Fruit fly (Drosophila melanogaster): ENCODE measurements around the gene lush.

lush gene

DNA sequence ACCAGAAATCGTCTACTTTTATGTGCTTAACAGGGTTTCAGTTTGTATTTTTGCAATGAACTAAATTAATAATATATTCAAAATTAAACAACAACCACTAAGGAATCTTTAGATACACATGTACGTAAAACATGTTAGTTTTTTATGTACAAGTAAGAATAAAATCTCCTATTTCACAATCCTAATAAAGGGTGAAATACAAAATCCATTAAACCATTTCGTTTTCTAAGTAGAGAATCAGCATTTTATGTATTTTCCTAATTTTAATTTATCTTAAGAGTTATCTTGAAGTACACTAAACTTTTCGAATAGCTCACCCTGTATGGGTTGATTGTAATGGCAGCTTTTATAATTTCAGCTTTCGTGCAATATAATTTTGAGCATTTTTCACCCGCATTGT, 44.1 kb downstream of the lush start (continued):
- TF ChIP-seq her (GFP tag; optimal IDR thresholded peaks at IDR 0.05) = no peak
- TF ChIP-seq ken (GFP tag; IDR thresholded peaks at IDR 0.05) = no peak
- TF ChIP-seq bab2 (GFP tag; optimal IDR thresholded peaks at IDR 0.05) = no peak
- TF ChIP-seq Aef1 (GFP tag; IDR thresholded peaks at IDR 0.05) = no peak
- TF ChIP-seq ATbp (GFP tag; optimal IDR thresholded peaks at IDR 0.05) = no peak
- no peak for TF ChIP-seq CG8290 (GFP tag; optimal IDR thresholded peaks at IDR 0.05)
- TF ChIP-seq CG8290 (tag; optimal IDR thresholded peaks at IDR 0.05) = no peak
- no peak for TF ChIP-seq CG42726 (GFP tag; IDR thresholded peaks at IDR 0.05; ENCODE audit: partially characterized antibody)
- TF ChIP-seq Dp (GFP tag; optimal IDR thresholded peaks at IDR 0.05) = no peak
- no peak for TF ChIP-seq CHES-1-like (GFP tag; optimal IDR thresholded peaks at IDR 0.05)
- TF ChIP-seq E2f2 (GFP tag; IDR thresholded peaks at IDR 0.05) = no peak
- no peak for TF ChIP-seq Fer2 (tag; optimal IDR thresholded peaks at IDR 0.05)
- TF ChIP-seq Abd-B (GFP tag; optimal IDR thresholded peaks at IDR 0.05) = no peak
- TF ChIP-seq lov (optimal IDR thresholded peaks at IDR 0.05) = no peak
- no peak for TF ChIP-seq lov (GFP tag; IDR thresholded peaks at IDR 0.05)
- TF ChIP-seq CG17802 (tag; optimal IDR thresholded peaks at IDR 0.05) = no peak
- TF ChIP-seq HmgD (GFP tag; optimal IDR thresholded peaks at IDR 0.05) = no peak
- TF ChIP-seq PHDP (tag; optimal IDR thresholded peaks at IDR 0.05) = peak; percentile 18
- TF ChIP-seq CG4730 (GFP tag; IDR thresholded peaks at IDR 0.05) = no peak
- TF ChIP-seq CG7556 (GFP tag; optimal IDR thresholded peaks at IDR 0.05) = peak; percentile 39
- TF ChIP-seq CG8089 (GFP tag; optimal IDR thresholded peaks at IDR 0.05) = no peak
- no peak for TF ChIP-seq chn (GFP tag; optimal IDR thresholded peaks at IDR 0.05)
- no peak for TF ChIP-seq CG1233 (GFP tag; optimal IDR thresholded peaks at IDR 0.05)
- TF ChIP-seq pnt (GFP tag; optimal IDR thresholded peaks at IDR 0.05) = no peak
- TF ChIP-seq Hmx (GFP tag; optimal IDR thresholded peaks at IDR 0.05) = peak; percentile 51
- TF ChIP-seq CG7372 (GFP tag; IDR thresholded peaks at IDR 0.05) = no peak
- no peak for TF ChIP-seq maf-S (GFP tag; optimal IDR thresholded peaks at IDR 0.05)
- no peak for TF ChIP-seq Opbp (GFP tag; IDR thresholded peaks at IDR 0.05; ENCODE audit: partially characterized antibody)
- TF ChIP-seq cwo (GFP tag; optimal IDR thresholded peaks at IDR 0.05) = peak; percentile 25
- no peak for TF ChIP-seq hth (optimal IDR thresholded peaks at IDR 0.05)
- TF ChIP-seq sim (GFP tag; IDR thresholded peaks at IDR 0.05) = no peak
- TF ChIP-seq Mad (GFP tag; optimal IDR thresholded peaks at IDR 0.05) = no peak
- no peak for TF ChIP-seq h (optimal IDR thresholded peaks at IDR 0.05)
- TF ChIP-seq CG10959 (GFP tag; IDR thresholded peaks at IDR 0.05) = no peak
- no peak for TF ChIP-seq CG10431 (GFP tag; optimal IDR thresholded peaks at IDR 0.05)
- no peak for TF ChIP-seq vvl (GFP tag; IDR thresholded peaks at IDR 0.05)
- TF ChIP-seq ase (GFP tag; IDR thresholded peaks at IDR 0.05) = no peak
- TF ChIP-seq CG14441 (GFP tag; IDR thresholded peaks at IDR 0.05) = no peak
- TF ChIP-seq Bdp1 (GFP tag; optimal IDR thresholded peaks at IDR 0.05) = no peak
- TF ChIP-seq Sin3A (optimal IDR thresholded peaks at IDR 0.05) = no peak
- no peak for TF ChIP-seq Bgb (GFP tag; IDR thresholded peaks at IDR 0.05; ENCODE audit: partially characterized antibody)
- no peak for TF ChIP-seq bowl (GFP tag; IDR thresholded peaks at IDR 0.05)
- no peak for TF ChIP-seq CG6765 (GFP tag; optimal IDR thresholded peaks at IDR 0.05)
- peak; percentile 9 for TF ChIP-seq CG16815 (GFP tag; optimal IDR thresholded peaks at IDR 0.05)
- TF ChIP-seq bigmax (GFP tag; optimal IDR thresholded peaks at IDR 0.05) = no peak
- TF ChIP-seq Max (GFP tag; optimal IDR thresholded peaks at IDR 0.05) = no peak
- no peak for TF ChIP-seq hb (GFP tag; IDR thresholded peaks at IDR 0.05; ENCODE audit: partially characterized antibody)
- TF ChIP-seq CG31441 (GFP tag; IDR thresholded peaks at IDR 0.05) = peak; percentile 62
- TF ChIP-seq CG12942 (GFP tag; optimal IDR thresholded peaks at IDR 0.05) = no peak
- TF ChIP-seq fru (optimal IDR thresholded peaks at IDR 0.05) = no peak
- no peak for TF ChIP-seq CG7963 (GFP tag; IDR thresholded peaks at IDR 0.05; ENCODE audit: partially characterized antibody)
- TF ChIP-seq E2f1 (GFP tag; IDR thresholded peaks at IDR 0.05) = no peak
- TF ChIP-seq knrl (GFP tag; IDR thresholded peaks at IDR 0.05; ENCODE audit: partially characterized antibody) = no peak
- no peak for TF ChIP-seq Eip74EF (GFP tag; optimal IDR thresholded peaks at IDR 0.05)
